Worm (Caenorhabditis elegans): ENCODE measurements around the gene zig-4.
A peak's percentile ranks its signal among the peaks of the same experiment; 100 is the strongest.

Gene zig-4

DNA sequence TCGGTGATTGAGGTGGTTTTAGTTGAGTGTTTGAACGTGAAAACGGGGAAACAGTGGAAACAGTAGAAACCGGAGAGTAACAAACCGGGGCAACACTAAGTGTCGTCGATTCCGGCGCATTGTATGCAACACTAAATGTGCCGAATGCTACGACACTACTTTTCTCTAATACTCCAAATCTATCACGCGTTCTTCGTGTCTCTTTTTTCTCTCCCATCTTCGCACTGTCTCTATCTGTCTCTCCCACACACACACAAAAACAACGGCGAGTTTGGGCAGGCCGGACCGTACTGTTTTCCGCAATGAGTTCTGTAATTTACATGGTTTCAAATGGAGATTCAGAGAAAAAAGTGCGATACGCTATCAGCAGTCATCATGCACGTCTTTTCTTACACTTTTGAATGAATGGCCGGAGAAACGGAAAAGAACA, 36.8 kb downstream of the zig-4 start:
- TF ChIP-seq ztf-29 (GFP tag; IDR thresholded peaks at IDR 0.05) (no peak), T22C8.4 (GFP tag; IDR thresholded peaks at IDR 0.05) (no peak), flt-1 (GFP tag; IDR thresholded peaks at IDR 0.05) (0 out of 2 replicates have a peak, but pooled peaks have one; percentile 58), klf-2 (GFP tag; conservative IDR thresholded peaks at IDR 0.05) (no peak), tab-1 (GFP tag; IDR thresholded peaks at IDR 0.05) (0 out of 2 replicates have a peak, but pooled peaks have one; percentile 29), ref-1 (GFP tag; conservative IDR thresholded peaks at IDR 0.05) (no peak), cog-1 (tag; optimal IDR thresholded peaks at IDR 0.05) (no peak), med-1 (GFP tag; optimal IDR thresholded peaks at IDR 0.05; ENCODE audit: insufficient read depth) (no peak), ztf-23 (GFP tag; IDR thresholded peaks at IDR 0.05) (no peak)

DNA sequence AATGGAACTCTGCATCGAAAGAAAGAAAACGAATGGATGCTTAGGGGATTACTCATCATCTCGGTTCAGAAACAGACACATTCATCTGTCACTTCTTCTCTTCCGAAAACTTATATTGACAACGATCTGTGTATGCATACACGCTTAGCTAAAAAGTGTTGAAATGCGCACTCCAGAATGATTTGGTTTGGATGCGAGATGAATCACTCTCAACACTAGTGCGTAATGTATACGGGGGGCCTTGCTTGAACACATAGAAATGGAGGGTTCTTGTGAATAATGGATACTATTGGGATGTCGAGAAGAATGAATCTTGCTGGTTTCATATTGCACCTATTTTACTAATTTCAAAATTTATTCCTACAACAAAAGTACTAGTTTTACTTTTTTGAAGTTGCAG, 38.8 kb downstream of the zig-4 start:
- TF ChIP-seq klf-2 (GFP tag; conservative IDR thresholded peaks at IDR 0.05): no peak
- no peak for TF ChIP-seq cog-1 (tag; optimal IDR thresholded peaks at IDR 0.05)

DNA sequence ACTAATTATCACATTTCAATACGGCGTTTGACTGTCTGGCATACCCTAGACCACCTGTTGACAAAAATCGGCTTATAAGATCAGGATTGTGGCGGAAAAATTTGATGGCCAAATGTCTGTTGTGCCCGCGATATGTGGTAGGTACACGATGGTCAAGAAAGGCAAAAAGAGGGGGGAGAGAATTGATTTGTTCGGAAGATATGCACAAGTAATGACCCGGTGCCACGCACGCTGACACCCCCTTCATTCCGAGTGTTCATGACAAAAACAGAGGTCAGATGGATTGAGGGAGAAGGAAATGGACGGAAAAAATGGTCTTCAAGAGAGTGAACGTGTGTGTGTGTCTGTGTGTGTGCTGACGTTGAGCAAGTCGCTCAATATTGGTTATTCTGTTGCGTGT, 40.2 kb downstream of the zig-4 start:
- TF ChIP-seq T22C8.4 (GFP tag; IDR thresholded peaks at IDR 0.05): no peak
- TF ChIP-seq ztf-29 (GFP tag; IDR thresholded peaks at IDR 0.05): no peak

DNA sequence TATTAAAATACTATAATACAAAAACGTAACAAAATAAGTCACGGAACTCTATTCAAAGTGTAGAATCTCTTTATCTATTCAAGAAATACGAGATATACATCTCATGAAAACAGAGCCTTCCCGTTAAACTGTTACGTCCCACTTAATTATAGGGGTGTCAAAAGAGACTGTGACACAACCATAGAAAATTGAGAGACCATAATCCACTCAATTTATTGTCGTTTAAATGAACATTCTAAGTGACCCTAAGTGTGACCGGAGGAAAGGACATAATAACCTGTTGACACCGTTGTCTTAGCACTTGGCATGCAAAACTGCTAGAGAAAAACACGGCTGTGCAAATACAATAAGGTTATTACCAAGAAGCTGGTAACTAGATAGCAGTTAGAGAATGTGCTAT, 43.3 kb downstream of the zig-4 start:
- no peak for TF ChIP-seq ztf-23 (GFP tag; IDR thresholded peaks at IDR 0.05)
- TF ChIP-seq tab-1 (GFP tag; IDR thresholded peaks at IDR 0.05): no peak
- no peak for TF ChIP-seq ztf-29 (GFP tag; IDR thresholded peaks at IDR 0.05)
- TF ChIP-seq ref-1 (GFP tag; conservative IDR thresholded peaks at IDR 0.05): no peak
- TF ChIP-seq med-1 (GFP tag; optimal IDR thresholded peaks at IDR 0.05; ENCODE audit: insufficient read depth): no peak
- no peak for TF ChIP-seq flt-1 (GFP tag; IDR thresholded peaks at IDR 0.05)
- no peak for TF ChIP-seq cog-1 (tag; optimal IDR thresholded peaks at IDR 0.05)
- no peak for TF ChIP-seq T22C8.4 (GFP tag; IDR thresholded peaks at IDR 0.05)
- no peak for TF ChIP-seq klf-2 (GFP tag; conservative IDR thresholded peaks at IDR 0.05)

DNA sequence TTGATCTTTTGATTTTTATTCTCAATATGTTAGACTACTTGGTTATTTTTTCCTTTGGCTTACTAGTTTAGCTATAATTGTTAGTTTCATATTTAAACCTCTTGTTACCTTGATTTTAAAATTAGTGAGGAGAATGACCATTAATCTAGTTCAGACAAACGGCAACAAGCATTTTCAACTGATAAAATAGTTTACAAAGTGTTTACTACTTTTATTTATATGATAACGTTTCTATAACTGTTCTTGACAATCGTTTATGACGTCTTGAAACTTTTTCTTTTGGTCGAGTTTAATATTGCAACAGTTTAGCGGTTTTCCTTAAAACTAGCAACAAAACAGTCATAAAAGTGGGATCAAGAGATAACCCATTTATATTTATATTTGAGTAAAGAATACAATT, 50.5 kb downstream of the zig-4 start:
- no peak for TF ChIP-seq ztf-23 (GFP tag; IDR thresholded peaks at IDR 0.05)
- no peak for TF ChIP-seq klf-2 (GFP tag; conservative IDR thresholded peaks at IDR 0.05)
- no peak for TF ChIP-seq cog-1 (tag; optimal IDR thresholded peaks at IDR 0.05)
- no peak for TF ChIP-seq ztf-29 (GFP tag; IDR thresholded peaks at IDR 0.05)
- TF ChIP-seq T22C8.4 (GFP tag; IDR thresholded peaks at IDR 0.05): no peak
- no peak for TF ChIP-seq tab-1 (GFP tag; IDR thresholded peaks at IDR 0.05)
- no peak for TF ChIP-seq med-1 (GFP tag; optimal IDR thresholded peaks at IDR 0.05; ENCODE audit: insufficient read depth)
- TF ChIP-seq ref-1 (GFP tag; conservative IDR thresholded peaks at IDR 0.05): no peak
- no peak for TF ChIP-seq flt-1 (GFP tag; IDR thresholded peaks at IDR 0.05)

Measured in whole organism, midembryonic.